Worm (Caenorhabditis elegans) whole organism, L1 larva: ENCODE measurements around the gene T04A8.7.
A peak's percentile ranks its signal among the peaks of the same experiment; 100 is the strongest.

Experiments used
- C04F5.9 ChIP-seq: sonication (generic microtip); optimal IDR thresholded peaks from 2 replicates; lab custom pipeline; 2016; ENCODE audit warnings: missing genetic modification characterization, missing compliant biosample characterization
- C16A3.4 ChIP-seq: fragments of 150-350 bp; optimal IDR thresholded peaks from 2 replicates; lab custom pipeline; 2014; ENCODE audit warnings: missing biosample characterization, missing genetic modification characterization
- C34B4.2 ChIP-seq: sonication (generic microtip); optimal IDR thresholded peaks from 2 replicates; lab custom pipeline; 2017; ENCODE audit warnings: mild to moderate bottlenecking, missing genetic modification characterization, missing compliant biosample characterization
- F16B12.6 ChIP-seq: fragments of 150-350 bp; optimal IDR thresholded peaks from 2 replicates; lab custom pipeline; 2014; ENCODE audit warnings: missing biosample characterization, missing genetic modification characterization
- Y116A8C.19 ChIP-seq: sonication (generic microtip); optimal IDR thresholded peaks from 2 replicates; lab custom pipeline; 2016; ENCODE audit warnings: missing compliant biosample characterization, missing genetic modification characterization, borderline replicate concordance
- aly-2 ChIP-seq: fragments of 150-350 bp; optimal IDR thresholded peaks from 2 replicates; lab custom pipeline; 2014; ENCODE audit warnings: missing biosample characterization, missing genetic modification characterization
- ama-1 ChIP-seq: fragments of 150-350 bp; optimal IDR thresholded peaks from 2 replicates; lab custom pipeline; 2014
- ceh-63 ChIP-seq: fragments of 200-800 bp; sonication (Bioruptor generic); optimal IDR thresholded peaks from 2 replicates; lab custom pipeline; 2018; ENCODE audit warnings: mild to moderate bottlenecking, missing genetic modification characterization, missing compliant biosample characterization
- ceh-8 ChIP-seq: fragments of 200-800 bp; sonication (Bioruptor generic); optimal IDR thresholded peaks from 2 replicates; lab custom pipeline; 2018; ENCODE audit warnings: mild to moderate bottlenecking, missing genetic modification characterization, moderate library complexity, missing compliant biosample characterization
- ceh-82 ChIP-seq, 3 experiments: fragments of 150-350 bp in 1 of 3; sonication (generic microtip) in 2 of 3; optimal IDR thresholded peaks; 2 replicates each; lab custom pipeline; 2014 to 2017; ENCODE audit warnings: missing biosample characterization in 3 of 3, missing genetic modification characterization in 3 of 3
- ces-1 ChIP-seq: fragments of 150-350 bp; optimal IDR thresholded peaks from 2 replicates; lab custom pipeline; 2014; ENCODE audit warnings: missing biosample characterization, missing genetic modification reagents, missing genetic modification characterization
- dsc-1 ChIP-seq: sonication (generic microtip); optimal IDR thresholded peaks from 2 replicates; lab custom pipeline; 2016; ENCODE audit warnings: mild to moderate bottlenecking, missing genetic modification characterization, missing compliant biosample characterization
- efl-1 ChIP-seq, 4 experiments: fragments of 150-350 bp; optimal IDR thresholded peaks in 3 of 4; peaks in 1 of 4; 1 replicate in 1 of 4; 2 replicates in 3 of 4; lab custom pipeline; 2014; ENCODE audit warnings: missing biosample characterization in 2 of 4, missing genetic modification characterization in 2 of 4, missing genetic modification reagents in 2 of 4
- egl-13 ChIP-seq: sonication (generic microtip); optimal IDR thresholded peaks from 2 replicates; lab custom pipeline; 2016; ENCODE audit warnings: missing genotype, missing genetic modification reagents, missing genetic modification characterization, missing compliant biosample characterization
- egl-27 ChIP-seq, 2 experiments: fragments of 150-350 bp in 1 of 2; sonication (generic microtip); optimal IDR thresholded peaks; 3 replicates each; lab custom pipeline; 2017 to 2018; ENCODE audit warnings: missing biosample characterization in 2 of 2, missing genetic modification characterization in 2 of 2, missing genetic modification reagents in 2 of 2
- elt-3 ChIP-seq, 6 experiments: fragments of 150-350 bp in 1 of 6; sonication (generic microtip); optimal IDR thresholded peaks; 2 replicates each; lab custom pipeline; 2017 to 2018; ENCODE audit warnings: missing biosample characterization in 6 of 6, missing genetic modification characterization in 6 of 6, inconsistent platforms in 1 of 6
- fkh-10 ChIP-seq: sonication (generic microtip); optimal IDR thresholded peaks from 2 replicates; lab custom pipeline; 2017; ENCODE audit warnings: missing biosample characterization, missing genetic modification reagents, missing genetic modification characterization
- fkh-4 ChIP-seq: sonication (generic microtip); optimal IDR thresholded peaks from 2 replicates; lab custom pipeline; 2016; ENCODE audit warnings: missing compliant biosample characterization, missing genetic modification characterization, borderline replicate concordance
- fos-1 ChIP-seq: fragments of 150-350 bp; optimal IDR thresholded peaks from 2 replicates; lab custom pipeline; 2014; ENCODE audit warnings: missing biosample characterization, missing genetic modification characterization
- hlh-4 ChIP-seq: sonication (generic microtip); optimal IDR thresholded peaks from 2 replicates; lab custom pipeline; 2016; ENCODE audit warnings: mild to moderate bottlenecking, missing genetic modification characterization, missing compliant biosample characterization
- hpl-2 ChIP-seq: fragments of 150-350 bp; optimal IDR thresholded peaks from 2 replicates; lab custom pipeline; 2014; ENCODE audit warnings: missing biosample characterization, missing genetic modification reagents, missing genetic modification characterization
- irx-1 ChIP-seq: sonication (generic microtip); optimal IDR thresholded peaks from 2 replicates; lab custom pipeline; 2016; ENCODE audit warnings: missing genetic modification characterization, missing compliant biosample characterization
- jun-1 ChIP-seq: fragments of 150-350 bp; optimal IDR thresholded peaks from 2 replicates; lab custom pipeline; 2014; ENCODE audit warnings: missing biosample characterization, missing genetic modification reagents, missing genetic modification characterization
- lin-13 ChIP-seq: fragments of 150-350 bp; optimal IDR thresholded peaks from 2 replicates; lab custom pipeline; 2014; ENCODE audit warnings: missing biosample characterization, missing genetic modification reagents, missing genetic modification characterization
- lir-3 ChIP-seq: sonication (generic microtip); optimal IDR thresholded peaks from 2 replicates; lab custom pipeline; 2016; ENCODE audit warnings: mild to moderate bottlenecking, missing genetic modification characterization, moderate library complexity, missing compliant biosample characterization; ENCODE audit not compliant: poor library complexity
- mdl-1 ChIP-seq, 2 experiments: fragments of 150-350 bp; optimal IDR thresholded peaks; 2 replicates each; lab custom pipeline; 2014 to 2017; ENCODE audit warnings: missing biosample characterization in 2 of 2, missing genetic modification characterization in 2 of 2, inconsistent platforms in 1 of 2
- nhr-12 ChIP-seq: sonication (generic microtip); optimal IDR thresholded peaks from 2 replicates; lab custom pipeline; 2017; ENCODE audit warnings: missing biosample characterization, missing genetic modification characterization
- nhr-19 ChIP-seq: fragments of 200-800 bp; sonication (Bioruptor generic); conservative IDR thresholded peaks from 2 replicates; pipeline ENCODE4 v1.3.6; 2022; ENCODE audit warnings: missing genetic modification characterization, missing compliant biosample characterization
- nhr-47 ChIP-seq: sonication (generic microtip); optimal IDR thresholded peaks from 2 replicates; lab custom pipeline; 2016; ENCODE audit warnings: mild to moderate bottlenecking, missing genetic modification characterization, moderate library complexity, missing compliant biosample characterization
- nhr-76 ChIP-seq: sonication (generic microtip); optimal IDR thresholded peaks from 2 replicates; lab custom pipeline; 2017; ENCODE audit warnings: missing biosample characterization, missing genetic modification characterization
- nhr-84 ChIP-seq: sonication (generic microtip); optimal IDR thresholded peaks from 2 replicates; lab custom pipeline; 2017; ENCODE audit warnings: missing biosample characterization, missing genetic modification characterization
- nhr-85 ChIP-seq: sonication (generic microtip); peaks from one replicate; lab custom pipeline; 2016; ENCODE audit warnings: missing genetic modification characterization, inconsistent platforms, missing compliant biosample characterization
- pag-3 ChIP-seq: sonication (generic microtip); optimal IDR thresholded peaks from 2 replicates; lab custom pipeline; 2017; ENCODE audit warnings: missing genetic modification characterization, mild to moderate bottlenecking, missing compliant biosample characterization, antibody characterized with exemption, borderline replicate concordance; ENCODE audit not compliant: insufficient read depth
- pax-3 ChIP-seq: fragments of 200-800 bp; sonication (Bioruptor generic); optimal IDR thresholded peaks from 2 replicates; lab custom pipeline; 2018; ENCODE audit warnings: mild to moderate bottlenecking, missing genetic modification characterization, moderate library complexity, missing compliant biosample characterization
- pqm-1 ChIP-seq: sonication (generic microtip); optimal IDR thresholded peaks from 3 replicates; lab custom pipeline; 2017; ENCODE audit warnings: missing biosample characterization, missing genetic modification characterization
- rnt-1 ChIP-seq: sonication (generic microtip); optimal IDR thresholded peaks from 2 replicates; lab custom pipeline; 2016; ENCODE audit warnings: mild to moderate bottlenecking, missing genetic modification characterization, moderate library complexity, missing compliant biosample characterization
- snu-23 ChIP-seq: sonication (generic microtip); optimal IDR thresholded peaks from 2 replicates; lab custom pipeline; 2016; ENCODE audit warnings: missing genetic modification characterization, missing compliant biosample characterization
- sox-4 ChIP-seq: sonication (generic microtip); optimal IDR thresholded peaks from 2 replicates; lab custom pipeline; 2016; ENCODE audit warnings: missing genetic modification characterization, missing compliant biosample characterization
- sptf-1 ChIP-seq: fragments of 150-350 bp; optimal IDR thresholded peaks from 2 replicates; lab custom pipeline; 2014; ENCODE audit warnings: missing biosample characterization, missing genetic modification characterization
- tlp-1 ChIP-seq: fragments of 150-350 bp; optimal IDR thresholded peaks from 2 replicates; lab custom pipeline; 2014; ENCODE audit warnings: missing biosample characterization, missing genetic modification characterization
- unc-130 ChIP-seq: fragments of 150-350 bp; optimal IDR thresholded peaks from 2 replicates; lab custom pipeline; 2017; ENCODE audit warnings: missing biosample characterization, missing genetic modification characterization, inconsistent platforms
- unc-86 ChIP-seq: sonication (generic microtip); optimal IDR thresholded peaks from 2 replicates; lab custom pipeline; 2016; ENCODE audit warnings: missing genetic modification characterization, missing compliant biosample characterization
- ztf-11 ChIP-seq, 2 experiments: sonication (generic microtip); optimal IDR thresholded peaks; 2 replicates each; lab custom pipeline; 2016 to 2017; ENCODE audit warnings: missing genetic modification characterization in 2 of 2, missing biosample characterization in 1 of 2, missing compliant biosample characterization in 1 of 2

The T04A8.7 gene

DNA sequence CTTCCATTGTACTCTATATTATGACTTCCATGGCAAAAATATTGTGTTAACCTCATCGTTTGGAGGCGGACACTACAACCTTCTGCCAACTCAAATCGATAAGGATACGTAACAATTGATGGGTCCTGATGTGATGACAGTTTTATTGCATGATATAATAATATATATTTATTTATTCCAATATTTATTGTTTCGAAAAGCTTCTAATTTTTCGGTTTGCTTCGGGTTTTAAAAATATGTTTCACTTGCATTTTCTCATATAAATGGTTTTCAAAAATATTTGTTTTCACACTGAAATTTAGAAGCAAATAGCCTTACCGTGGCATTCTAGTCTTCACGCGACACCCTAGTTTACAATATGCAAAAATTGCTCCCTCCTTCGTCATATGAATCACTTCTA lies 11.5 kb downstream of the T04A8.7 start, which contains the start of gene T04A8.13:
Gene T04A8.13 (plus strand): TSS at position 301 of the 400 bp plus-strand sequence.
- TF ChIP-seq fkh-10 (no peak), sox-4 (tag; lab: Kevin White, UChicago) (no peak), jun-1 (no peak), ama-1 (lab: Kevin White, UChicago) (no peak), tlp-1 (tag; lab: Kevin White, UChicago) (no peak), rnt-1 (tag; lab: Kevin White, UChicago) (no peak), F16B12.6 (no peak), efl-1 (optimal IDR thresholded peaks at IDR 0.05; lab: Kevin White, UChicago) (no peak), efl-1 (GFP tag; optimal IDR thresholded peaks at IDR 0.05 in 1 of 2; lab: Kevin White, UChicago) (peak in 1 of 2 experiments; percentile 2), lin-13 (GFP tag; lab: Kevin White, UChicago) (no peak)

DNA sequence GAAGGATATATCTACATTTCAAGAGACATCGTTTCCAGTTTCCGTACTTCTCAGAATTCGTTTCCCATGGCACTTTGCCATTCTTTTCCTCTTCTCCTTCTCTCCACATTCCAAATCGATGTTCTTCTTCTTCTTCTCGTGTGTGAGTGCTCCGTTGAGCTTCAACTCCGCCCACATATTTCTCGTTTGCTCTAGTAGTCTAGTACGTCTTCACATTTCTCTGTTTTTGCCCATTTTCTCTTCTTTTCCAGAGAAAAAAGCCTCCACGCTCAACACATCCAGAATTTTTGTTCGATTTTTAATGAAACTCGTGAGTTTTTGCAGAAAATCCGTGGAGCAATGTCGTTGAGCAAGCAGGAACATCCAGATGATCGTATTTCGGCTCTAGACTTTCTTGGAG lies 13.8 kb downstream of the T04A8.7 start, which contains the start of gene T04A8.18:
Gene T04A8.18 (plus strand): TSS at position 301 of the 400 bp plus-strand sequence.
- TF ChIP-seq nhr-47 (tag; lab: Kevin White, UChicago) (no peak), Y116A8C.19 (tag; lab: Kevin White, UChicago) (no peak), sptf-1 (tag; lab: Kevin White, UChicago) (no peak), C04F5.9 (tag; lab: Kevin White, UChicago) (no peak), unc-86 (no peak), dsc-1 (tag; lab: Kevin White, UChicago) (no peak), pqm-1 (tag; lab: Kevin White, UChicago) (no peak), ceh-8 (GFP tag; lab: Kevin White, UChicago) (no peak), hlh-4 (no peak), nhr-85 (tag; lab: Kevin White, UChicago) (no peak), nhr-19 (GFP tag; lab: Robert Waterston, UW) (no peak), lin-13 (GFP tag; lab: Kevin White, UChicago) (no peak), snu-23 (GFP tag; lab: Kevin White, UChicago) (no peak), unc-130 (tag; lab: Kevin White, UChicago) (no peak), ces-1 (no peak), elt-3 (tag; optimal IDR thresholded peaks at IDR 0.05; lab: Kevin White, UChicago) (no peak), nhr-84 (tag; lab: Kevin White, UChicago) (no peak), mdl-1 (tag; optimal IDR thresholded peaks at IDR 0.05; lab: Kevin White, UChicago) (no peak), fkh-10 (no peak)

DNA sequence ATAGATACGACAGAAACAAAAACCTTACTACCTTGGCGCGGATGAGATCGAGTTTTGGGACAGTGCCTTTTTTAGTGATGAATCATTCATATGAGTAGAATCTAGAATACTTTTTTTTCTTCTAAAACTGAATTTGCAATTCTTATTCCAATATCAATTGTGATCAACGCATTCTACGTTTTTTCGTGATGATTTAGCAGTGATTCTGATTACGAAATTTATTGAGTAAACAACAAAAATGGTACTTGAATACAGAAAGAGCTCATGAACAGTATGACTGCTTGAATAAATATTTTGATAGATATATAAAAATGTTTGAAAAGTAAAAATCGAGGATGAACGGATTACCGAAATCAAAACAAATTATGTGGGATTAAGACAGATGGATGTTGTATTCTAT lies 19.9 kb downstream of the T04A8.7 start, which contains the start of gene him-18:
Gene him-18 (minus strand): TSS at position 101 of the 400 bp plus-strand sequence.
- TF ChIP-seq hpl-2: no peak
- no peak for TF ChIP-seq nhr-84 (tag; lab: Kevin White, UChicago)
- TF ChIP-seq nhr-19 (GFP tag; lab: Robert Waterston, UW): no peak
- TF ChIP-seq lir-3: no peak
- TF ChIP-seq aly-2 (tag; lab: Kevin White, UChicago): no peak
- no peak for TF ChIP-seq nhr-76 (tag; lab: Kevin White, UChicago)
- no peak for TF ChIP-seq pag-3
- TF ChIP-seq tlp-1 (tag; lab: Kevin White, UChicago): no peak
- TF ChIP-seq ama-1 (lab: Kevin White, UChicago): no peak
- TF ChIP-seq unc-86: no peak
- TF ChIP-seq C34B4.2 (tag; lab: Kevin White, UChicago): no peak
- TF ChIP-seq ceh-82 (tag; optimal IDR thresholded peaks at IDR 0.05; lab: Kevin White, UChicago): no peak
- TF ChIP-seq unc-130 (tag; lab: Kevin White, UChicago): no peak

DNA sequence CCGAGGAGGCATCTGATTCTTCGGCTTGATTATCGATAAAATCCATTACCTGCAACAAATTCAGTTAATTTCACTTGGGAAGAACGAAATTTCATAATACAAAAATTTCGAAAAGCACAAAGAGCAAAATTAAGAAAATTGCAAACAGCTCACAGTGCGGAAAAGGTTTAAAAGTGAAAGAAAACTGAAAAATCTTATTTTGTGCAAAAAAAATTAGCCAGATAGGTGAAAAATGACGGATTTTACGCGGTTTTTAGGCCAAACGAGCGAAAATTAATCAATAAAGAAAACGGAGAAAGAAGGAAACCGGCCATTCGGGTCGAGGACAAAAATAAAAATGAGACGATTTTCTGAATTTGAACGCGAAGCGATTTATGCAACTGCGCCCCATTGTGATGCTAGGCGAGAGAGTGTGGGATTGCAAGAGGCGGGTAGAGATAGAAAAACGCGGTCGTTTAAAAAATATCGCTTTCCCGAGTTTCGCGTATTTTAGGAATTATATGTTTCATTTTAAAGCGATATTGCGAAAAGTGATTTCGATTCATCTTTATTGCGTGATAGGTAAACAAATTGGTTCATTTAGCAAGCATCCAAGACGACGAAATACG lies 25.6 kb downstream of the T04A8.7 start, which contains the start of gene emb-5:
Gene emb-5 (minus strand): TSS at position 51 of the 608 bp plus-strand sequence.
- TF ChIP-seq C34B4.2 (tag; lab: Kevin White, UChicago) (no peak), ztf-11 (tag; optimal IDR thresholded peaks at IDR 0.05; lab: Kevin White, UChicago) (no peak), ceh-82 (tag; optimal IDR thresholded peaks at IDR 0.05; lab: Kevin White, UChicago) (peak; percentile 30 to 85 (median 74)), pag-3 (no peak), C16A3.4 (tag; lab: Kevin White, UChicago) (peak; percentile 81), nhr-84 (tag; lab: Kevin White, UChicago) (no peak), pax-3 (tag; lab: Kevin White, UChicago) (peak; percentile 28), nhr-12 (no peak), snu-23 (GFP tag; lab: Kevin White, UChicago) (peak; percentile 77), egl-27 (tag; optimal IDR thresholded peaks at IDR 0.05; lab: Kevin White, UChicago) (no peak), nhr-19 (GFP tag; lab: Robert Waterston, UW) (peak; percentile 76), fkh-4 (no peak), ama-1 (lab: Kevin White, UChicago) (no peak), ceh-63 (GFP tag; lab: Kevin White, UChicago) (no peak), mdl-1 (tag; optimal IDR thresholded peaks at IDR 0.05; lab: Kevin White, UChicago) (peak in 1 of 2 experiments; percentile 36), Y116A8C.19 (tag; lab: Kevin White, UChicago) (no peak), irx-1 (tag; lab: Kevin White, UChicago) (peak; percentile 44), efl-1 (optimal IDR thresholded peaks at IDR 0.05; lab: Kevin White, UChicago) (peak; percentile 76 to 97), efl-1 (GFP tag; optimal IDR thresholded peaks at IDR 0.05 in 1 of 2; lab: Kevin White, UChicago) (peak; percentile 97 to 100), nhr-76 (tag; lab: Kevin White, UChicago) (no peak), egl-13 (no peak), tlp-1 (tag; lab: Kevin White, UChicago) (no peak), fos-1 (tag; lab: Kevin White, UChicago) (peak; percentile 39)
